Worm (Caenorhabditis elegans) whole organism, L3 larva: ENCODE measurements around the gene rabs-5.
A peak's percentile ranks its signal among the peaks of the same experiment; 100 is the strongest.

ENCODE experiments used
- ZK546.5 ChIP-seq: sonication (generic microtip); optimal IDR thresholded peaks from 2 replicates; lab custom pipeline; 2017; ENCODE audit warnings: missing biosample characterization, missing genetic modification characterization
- aly-2 ChIP-seq: fragments of 150-350 bp; optimal IDR thresholded peaks from 2 replicates; lab custom pipeline; 2014; ENCODE audit warnings: missing biosample characterization, missing genetic modification characterization
- ama-1 ChIP-seq: fragments of 150-350 bp; optimal IDR thresholded peaks from 2 replicates; lab custom pipeline; 2018
- ceh-28 ChIP-seq: fragments of 150-350 bp; optimal IDR thresholded peaks from 2 replicates; lab custom pipeline; 2014; ENCODE audit warnings: missing biosample characterization, missing genetic modification reagents, missing genetic modification characterization
- egl-5 ChIP-seq: fragments of 150-350 bp; optimal IDR thresholded peaks from 2 replicates; lab custom pipeline; 2017; ENCODE audit warnings: missing biosample characterization, missing genetic modification reagents, missing genetic modification characterization, inconsistent platforms
- elt-2 ChIP-seq: sonication (generic microtip); optimal IDR thresholded peaks from 2 replicates; lab custom pipeline; 2016; ENCODE audit warnings: missing genetic modification reagents, mild to moderate bottlenecking, missing genetic modification characterization, missing compliant biosample characterization
- fkh-10 ChIP-seq: sonication (generic microtip); optimal IDR thresholded peaks from 2 replicates; lab custom pipeline; 2017; ENCODE audit warnings: missing biosample characterization, missing genetic modification reagents, missing genetic modification characterization
- fos-1 ChIP-seq: fragments of 150-350 bp; optimal IDR thresholded peaks from 2 replicates; lab custom pipeline; 2014; ENCODE audit warnings: missing biosample characterization, missing genetic modification characterization
- hmg-11 ChIP-seq: sonication (generic microtip); optimal IDR thresholded peaks from 2 replicates; lab custom pipeline; 2016; ENCODE audit warnings: missing genetic modification characterization, missing compliant biosample characterization
- lin-15B ChIP-seq: fragments of 150-350 bp; optimal IDR thresholded peaks from 2 replicates; lab custom pipeline; 2014; ENCODE audit warnings: missing biosample characterization, missing genetic modification characterization
- lin-39 ChIP-seq: fragments of 150-350 bp; optimal IDR thresholded peaks from 2 replicates; lab custom pipeline; 2018; ENCODE audit warnings: missing biosample characterization, missing genetic modification reagents, missing genetic modification characterization
- lsy-12 ChIP-seq: sonication (generic microtip); optimal IDR thresholded peaks from 2 replicates; lab custom pipeline; 2016; ENCODE audit warnings: mild to moderate bottlenecking, missing genetic modification characterization, missing compliant biosample characterization
- nfya-1 ChIP-seq: sonication (generic microtip); optimal IDR thresholded peaks from 2 replicates; lab custom pipeline; 2017; ENCODE audit warnings: missing genetic modification characterization, mild to moderate bottlenecking, missing compliant biosample characterization, antibody characterized with exemption, moderate library complexity; ENCODE audit not compliant: insufficient read depth
- nhr-11 ChIP-seq: fragments of 150-350 bp; optimal IDR thresholded peaks from 2 replicates; lab custom pipeline; 2014; ENCODE audit warnings: missing biosample characterization, missing genetic modification characterization
- nhr-237 ChIP-seq: fragments of 150-350 bp; optimal IDR thresholded peaks from 2 replicates; lab custom pipeline; 2014; ENCODE audit warnings: missing biosample characterization, missing genetic modification characterization
- nhr-25 ChIP-seq: sonication (generic microtip); optimal IDR thresholded peaks from 2 replicates; lab custom pipeline; 2017; ENCODE audit warnings: missing biosample characterization, missing genetic modification characterization
- nhr-76 ChIP-seq: fragments of 150-350 bp; sonication (generic microtip); optimal IDR thresholded peaks from 5 replicates; lab custom pipeline; 2014; ENCODE audit warnings: missing biosample characterization, missing genetic modification characterization
- pqm-1 ChIP-seq: fragments of 150-350 bp; optimal IDR thresholded peaks from 2 replicates; lab custom pipeline; 2017; ENCODE audit warnings: missing biosample characterization, missing genetic modification characterization, inconsistent platforms
- snpc-4 ChIP-seq: fragments of 150-350 bp; optimal IDR thresholded peaks from 2 replicates; lab custom pipeline; 2014; ENCODE audit warnings: missing biosample characterization, missing genetic modification characterization
- ztf-4 ChIP-seq: fragments of 150-350 bp; optimal IDR thresholded peaks from 2 replicates; lab custom pipeline; 2014; ENCODE audit warnings: missing biosample characterization, missing genetic modification characterization

rabs-5 gene

ce11 chrIV:8066598-8066997 lies 40.8 kb downstream of the rabs-5 start:
- TF ChIP-seq hmg-11 (tag; lab: Kevin White, UChicago), result peak; percentile 80
- no peak for TF ChIP-seq pqm-1 (tag; lab: Kevin White, UChicago)
- peak; percentile 51 for TF ChIP-seq lin-15B
- TF ChIP-seq ztf-4 (tag; lab: Kevin White, UChicago), result no peak
- TF ChIP-seq lin-39 (tag; lab: Kevin White, UChicago), result peak; percentile 51
- TF ChIP-seq nfya-1 (tag; lab: Kevin White, UChicago), result peak; percentile 70

ce11 chrIV:8062359-8062758 lies 45.0 kb downstream of the rabs-5 start, which contains the start of gene sax-7:
Gene sax-7 (plus strand): TSS chrIV:8062659.
- TF ChIP-seq egl-5 (tag; lab: Kevin White, UChicago) (no peak), lsy-12 (tag; lab: Kevin White, UChicago) (no peak), nhr-237 (no peak), nfya-1 (tag; lab: Kevin White, UChicago) (no peak), ama-1 (lab: Kevin White, UChicago) (no peak)

ce11 chrIV:8061267-8061666 lies 46.1 kb downstream of the rabs-5 start:
- TF ChIP-seq pqm-1 (tag; lab: Kevin White, UChicago) (no peak), ztf-4 (tag; lab: Kevin White, UChicago) (no peak), nhr-25 (no peak), aly-2 (tag; lab: Kevin White, UChicago) (no peak), elt-2 (tag; lab: Kevin White, UChicago) (no peak), snpc-4 (no peak), nfya-1 (tag; lab: Kevin White, UChicago) (no peak), ceh-28 (no peak), ZK546.5 (no peak), hmg-11 (tag; lab: Kevin White, UChicago) (no peak), fos-1 (no peak), nhr-76 (tag; lab: Kevin White, UChicago) (no peak), lin-39 (tag; lab: Kevin White, UChicago) (no peak), fkh-10 (no peak), lsy-12 (tag; lab: Kevin White, UChicago) (no peak), nhr-11 (tag; lab: Kevin White, UChicago) (no peak)
